Worm (Caenorhabditis elegans): ENCODE data around the gene H03A11.2.

H03A11.2 gene

DNA sequence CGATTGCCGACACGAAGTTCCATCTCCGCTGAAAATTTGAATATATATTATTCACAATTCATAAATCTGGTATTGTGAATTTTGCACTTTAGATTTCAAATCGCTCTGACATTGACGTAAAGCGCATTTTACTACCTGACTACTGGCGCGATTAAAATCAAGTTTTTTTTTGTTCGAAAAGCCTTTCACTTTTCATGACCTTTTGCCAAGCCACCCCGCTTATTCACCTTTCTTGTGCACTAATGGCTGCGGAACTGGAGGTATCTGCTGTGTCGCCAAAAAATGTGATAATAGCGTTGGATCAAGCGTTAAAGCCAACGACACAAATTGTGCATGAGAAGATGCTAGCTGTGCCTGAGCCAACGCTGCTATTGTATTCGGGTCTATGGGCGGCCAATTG, 42.5 kb upstream of the H03A11.2 start:
- TF ChIP-seq efl-1 (optimal IDR thresholded peaks at IDR 0.05) = no peak
- peak in 1 of 2 experiments; percentile 31 for TF ChIP-seq efl-1 (GFP tag; optimal IDR thresholded peaks at IDR 0.05 in 1 of 2)
- TF ChIP-seq blmp-1 (tag; optimal IDR thresholded peaks at IDR 0.05) = peak; percentile 9
- no peak for TF ChIP-seq F16B12.6 (tag; optimal IDR thresholded peaks at IDR 0.05)

DNA sequence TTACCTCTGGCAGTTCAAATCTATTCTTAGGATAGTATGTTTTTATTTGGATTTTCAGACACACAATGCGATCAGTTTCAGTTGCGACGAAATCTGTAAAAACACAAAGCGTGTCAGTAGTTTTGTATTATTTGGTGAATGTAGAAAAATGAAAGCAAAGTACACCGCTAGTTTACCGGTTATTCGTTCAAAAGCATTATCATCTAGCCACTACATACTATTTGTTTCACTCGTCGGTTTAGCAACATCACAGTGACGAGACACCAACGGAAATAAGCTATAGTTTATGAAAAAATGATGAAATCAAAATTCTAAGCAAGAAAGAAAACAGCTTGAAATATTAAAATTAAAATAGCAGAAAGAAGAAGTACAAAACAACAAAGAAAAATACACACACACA, 40.2 kb upstream of the H03A11.2 start:
- TF ChIP-seq efl-1 (optimal IDR thresholded peaks at IDR 0.05) (no peak), efl-1 (GFP tag; optimal IDR thresholded peaks at IDR 0.05 in 1 of 2) (peak in 1 of 2 experiments; percentile 24), zip-4 (GFP tag; optimal IDR thresholded peaks at IDR 0.05) (no peak)

DNA sequence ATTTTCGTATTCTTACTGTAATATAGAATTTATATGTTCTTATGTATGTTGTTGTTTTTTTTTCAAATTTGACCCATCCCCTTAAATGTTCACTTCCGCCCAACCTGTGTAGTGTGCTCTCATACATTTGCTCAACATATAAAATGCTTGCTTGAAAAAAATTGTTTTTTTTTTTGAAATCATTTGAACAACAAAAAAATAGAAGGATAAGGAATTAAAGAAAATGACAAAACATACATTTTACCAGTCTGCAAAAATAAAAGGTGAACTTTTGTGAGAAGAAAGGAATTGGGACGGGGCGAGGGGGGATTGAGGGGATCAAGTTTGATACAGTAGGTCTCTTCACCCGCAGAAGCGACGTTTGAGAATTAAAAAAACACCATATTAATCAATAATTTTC, 38.0 kb upstream of the H03A11.2 start:
- TF ChIP-seq lin-13 (GFP tag; optimal IDR thresholded peaks at IDR 0.05) (no peak), ceh-63 (GFP tag; optimal IDR thresholded peaks at IDR 0.05) (no peak), zip-4 (GFP tag; optimal IDR thresholded peaks at IDR 0.05) (no peak), ets-5 (GFP tag; IDR thresholded peaks at IDR 0.05) (no peak), pqm-1 (tag; optimal IDR thresholded peaks at IDR 0.05) (no peak), efl-1 (optimal IDR thresholded peaks at IDR 0.05) (no peak), efl-1 (GFP tag; optimal IDR thresholded peaks at IDR 0.05 in 1 of 2) (no peak), ama-1 (optimal IDR thresholded peaks at IDR 0.05) (no peak), lin-35 (GFP tag; optimal IDR thresholded peaks at IDR 0.05) (no peak), nhr-237 (tag; optimal IDR thresholded peaks at IDR 0.05) (no peak), ceh-90 (tag; optimal IDR thresholded peaks at IDR 0.05) (no peak)

ce11 chrX:15264593-15264992, 34.1 kb upstream of the H03A11.2 start:
- TF ChIP-seq lin-14 (GFP tag; optimal IDR thresholded peaks at IDR 0.05) = peak; percentile 40
- TF ChIP-seq unc-86 (tag; optimal IDR thresholded peaks at IDR 0.05) = peak; percentile 54
- peak; percentile 32 for TF ChIP-seq nhr-71 (tag; optimal IDR thresholded peaks at IDR 0.05)
- no peak for TF ChIP-seq jun-1 (tag; optimal IDR thresholded peaks at IDR 0.05)
- peak in 1 of 6 experiments; percentile 2 for TF ChIP-seq elt-3 (tag; optimal IDR thresholded peaks at IDR 0.05)
- TF ChIP-seq blmp-1 (tag; optimal IDR thresholded peaks at IDR 0.05) = peak; percentile 45
- TF ChIP-seq elt-2 (tag; optimal IDR thresholded peaks at IDR 0.05) = no peak
- TF ChIP-seq unc-62 (GFP tag; optimal IDR thresholded peaks at IDR 0.05) = no peak
- TF ChIP-seq egl-13 (tag; optimal IDR thresholded peaks at IDR 0.05) = peak; percentile 63
- no peak for TF ChIP-seq C34B4.2 (tag; optimal IDR thresholded peaks at IDR 0.05)
- TF ChIP-seq ets-5 (GFP tag; IDR thresholded peaks at IDR 0.05) = 0 out of 2 replicates have a peak, but pooled peaks have one; percentile 75
- no peak for TF ChIP-seq mab-9 (GFP tag; IDR thresholded peaks at IDR 0.05)
- peak; percentile 67 for TF ChIP-seq fkh-8 (tag; optimal IDR thresholded peaks at IDR 0.05)
- TF ChIP-seq nhr-47 (tag; optimal IDR thresholded peaks at IDR 0.05) = peak; percentile 53
- peak; percentile 81 for TF ChIP-seq dsc-1 (tag; optimal IDR thresholded peaks at IDR 0.05)
- no peak for TF ChIP-seq pqm-1 (tag; optimal IDR thresholded peaks at IDR 0.05)
- peak; percentile 33 for TF ChIP-seq pax-3 (tag; optimal IDR thresholded peaks at IDR 0.05)
- TF ChIP-seq ceh-63 (GFP tag; optimal IDR thresholded peaks at IDR 0.05) = peak; percentile 62
- peak; percentile 9 for TF ChIP-seq skn-1 (tag; optimal IDR thresholded peaks at IDR 0.05)
- peak; percentile 70 for TF ChIP-seq ceh-8 (GFP tag; optimal IDR thresholded peaks at IDR 0.05)

DNA sequence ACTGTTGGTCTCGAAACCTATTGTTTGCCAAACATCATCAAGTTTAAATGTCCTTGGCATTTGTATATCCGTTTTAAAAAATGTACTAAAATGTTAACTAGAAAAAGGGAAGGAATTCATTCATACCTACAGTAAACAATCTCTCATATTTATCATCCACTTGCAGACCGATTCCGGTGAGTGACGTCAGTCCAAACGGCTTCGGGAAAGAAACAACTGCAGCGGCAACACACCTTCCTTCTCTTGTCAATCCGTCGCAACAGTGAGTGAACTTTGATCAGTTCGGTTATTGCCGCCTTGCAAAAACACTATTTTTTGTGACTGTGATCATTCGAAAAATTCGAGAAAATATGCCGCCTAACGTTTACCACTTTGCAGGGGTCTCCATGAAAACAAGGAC, 33.7 kb upstream of the H03A11.2 start:
- no peak for TF ChIP-seq nhr-84 (tag; optimal IDR thresholded peaks at IDR 0.05)
- no peak for TF ChIP-seq ets-5 (GFP tag; IDR thresholded peaks at IDR 0.05)
- TF ChIP-seq hlh-17 (GFP tag; optimal IDR thresholded peaks at IDR 0.05; ENCODE audit: borderline replicate concordance) = no peak
- no peak for TF ChIP-seq skn-1 (tag; optimal IDR thresholded peaks at IDR 0.05)
- no peak for TF ChIP-seq unc-62 (GFP tag; optimal IDR thresholded peaks at IDR 0.05)
- TF ChIP-seq snu-23 (GFP tag; optimal IDR thresholded peaks at IDR 0.05) = peak; percentile 53
- no peak for TF ChIP-seq ceh-8 (GFP tag; optimal IDR thresholded peaks at IDR 0.05)
- no peak for TF ChIP-seq fkh-10 (GFP tag; optimal IDR thresholded peaks at IDR 0.05)
- no peak for TF ChIP-seq pqm-1 (tag; optimal IDR thresholded peaks at IDR 0.05)
- no peak for TF ChIP-seq lsy-2 (tag; optimal IDR thresholded peaks at IDR 0.05)
- TF ChIP-seq elt-3 (tag; optimal IDR thresholded peaks at IDR 0.05) = peak in 2 of 6 experiments; percentile 9 to 51
- no peak for TF ChIP-seq lir-3 (tag; optimal IDR thresholded peaks at IDR 0.05; ENCODE audit: poor library complexity)
- TF ChIP-seq jun-1 (tag; optimal IDR thresholded peaks at IDR 0.05) = no peak
- TF ChIP-seq ztf-4 (tag; optimal IDR thresholded peaks at IDR 0.05) = no peak
- TF ChIP-seq ces-1 (GFP tag; optimal IDR thresholded peaks at IDR 0.05) = no peak
- TF ChIP-seq aly-2 (tag; optimal IDR thresholded peaks at IDR 0.05) = no peak
- TF ChIP-seq nhr-85 (tag) = peak; percentile 97
- TF ChIP-seq mep-1 (tag; optimal IDR thresholded peaks at IDR 0.05) = peak; percentile 22
- peak; percentile 47; the same call in 1 of the 2 replicates for TF ChIP-seq grh-1 (GFP tag; IDR thresholded peaks at IDR 0.05)
- TF ChIP-seq mdl-1 (tag; optimal IDR thresholded peaks at IDR 0.05) = no peak
- no peak for TF ChIP-seq isw-1 (GFP tag; IDR thresholded peaks at IDR 0.05)
- TF ChIP-seq zip-4 (GFP tag; optimal IDR thresholded peaks at IDR 0.05) = no peak
- TF ChIP-seq ceh-88 (GFP tag; IDR thresholded peaks at IDR 0.05) = no peak
- no peak for TF ChIP-seq nhr-11 (tag; optimal IDR thresholded peaks at IDR 0.05)

Data from whole organism, L1 larva.